Fruit fly (Drosophila melanogaster) Kc167 (cell line): ENCODE results near the gene ovo.

ENCODE experiments used
- Sin3A ChIP-seq: fragments of >200 bp; optimal IDR thresholded peaks from 2 replicates; lab custom pipeline; 2018; ENCODE audit warnings: missing external identifiers
- h ChIP-seq: fragments of >200 bp; optimal IDR thresholded peaks from 3 replicates; lab custom pipeline; 2018; ENCODE audit warnings: missing external identifiers
- insv ChIP-seq: fragments of >200 bp; optimal IDR thresholded peaks from 3 replicates; lab custom pipeline; 2018; ENCODE audit warnings: missing external identifiers
- ttk ChIP-seq: sonication (Bioruptor generic); optimal IDR thresholded peaks from 2 replicates; lab custom pipeline; 2017; ENCODE audit warnings: missing external identifiers

DNA sequence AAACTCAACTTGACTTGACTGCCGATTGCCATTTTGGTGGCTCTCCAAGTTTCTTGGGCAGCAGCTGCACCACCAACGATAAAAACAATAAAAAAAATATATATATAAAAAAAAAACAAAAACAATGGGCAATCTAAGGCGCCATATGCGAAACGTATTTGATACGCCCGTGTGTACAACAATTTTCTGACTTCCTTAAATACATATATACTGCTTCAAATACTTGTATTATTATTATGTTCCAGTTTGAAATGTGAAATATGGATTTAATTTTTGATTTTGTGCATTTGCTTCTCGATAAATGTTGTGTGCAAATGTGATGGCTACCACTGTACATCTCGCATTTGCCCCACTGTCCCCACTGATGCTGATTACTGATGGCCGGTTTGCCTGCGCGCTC, 29.0 kb upstream of the ovo start:
- TF ChIP-seq Sin3A (lab: Kevin White, UChicago) = no peak
- TF ChIP-seq ttk (lab: Kevin White, UChicago) = no peak
- no peak for TF ChIP-seq h
- no peak for TF ChIP-seq insv (lab: Kevin White, UChicago)
